Fruit fly (Drosophila melanogaster) whole organism, embryonic: ENCODE measurements around the gene Hasp.

Source experiments
- ATbp ChIP-seq: fragments of 200-800 bp; sonication (Bioruptor generic); optimal IDR thresholded peaks from 2 replicates; lab custom pipeline; 2017; ENCODE audit warnings: missing biosample characterization, mild to moderate bottlenecking, missing genetic modification characterization, missing genetic modification reagents
- CG10274 ChIP-seq: fragments of 200-800 bp; sonication (Bioruptor generic); optimal IDR thresholded peaks from 3 replicates; lab custom pipeline; 2017; ENCODE audit warnings: missing biosample characterization, mild to moderate bottlenecking, missing genetic modification characterization
- CG12071 ChIP-seq: fragments of 200-800 bp; sonication (Bioruptor generic); optimal IDR thresholded peaks from 3 replicates; lab custom pipeline; 2018; ENCODE audit warnings: missing biosample characterization, mild to moderate bottlenecking, missing genetic modification characterization
- CG12219 ChIP-seq: fragments of 200-800 bp; sonication (Bioruptor generic); optimal IDR thresholded peaks from 3 replicates; lab custom pipeline; 2018; ENCODE audit warnings: missing biosample characterization, mild to moderate bottlenecking, missing genetic modification characterization
- CG12659 ChIP-seq: fragments of 200-800 bp; sonication (Bioruptor generic); optimal IDR thresholded peaks from 3 replicates; lab custom pipeline; 2017; ENCODE audit warnings: mild to moderate bottlenecking, missing biosample characterization, missing genetic modification reagents, missing genetic modification characterization
- CG15601 ChIP-seq: fragments of 200-800 bp; sonication (Bioruptor generic); optimal IDR thresholded peaks from 3 replicates; lab custom pipeline; 2019; ENCODE audit warnings: missing biosample characterization, mild to moderate bottlenecking, missing genetic modification characterization, moderate library complexity
- CG17359 ChIP-seq: fragments of 200-800 bp; sonication (Bioruptor generic); optimal IDR thresholded peaks from 3 replicates; lab custom pipeline; 2018; ENCODE audit warnings: missing biosample characterization, mild to moderate bottlenecking, missing genetic modification characterization, moderate library complexity
- CG17385 ChIP-seq: fragments of 200-800 bp; sonication (Bioruptor generic); optimal IDR thresholded peaks from 3 replicates; lab custom pipeline; 2018; ENCODE audit warnings: missing biosample characterization, mild to moderate bottlenecking, missing genetic modification characterization
- CG2199 ChIP-seq: fragments of 200-800 bp; sonication (Bioruptor generic); IDR thresholded peaks from 3 replicates; pipeline ENCODE4 v1.3.6; 2022; ENCODE audit warnings: missing biosample characterization, missing genetic modification characterization
- CG2875 ChIP-seq: fragments of 200-800 bp; sonication (Bioruptor generic); optimal IDR thresholded peaks from 2 replicates; lab custom pipeline; 2017; ENCODE audit warnings: missing biosample characterization, mild to moderate bottlenecking, missing genetic modification characterization, missing genetic modification reagents
- CG34422 ChIP-seq: fragments of 200-800 bp; sonication (Bioruptor generic); IDR thresholded peaks from 3 replicates; pipeline ENCODE4 v1.3.6; 2022; ENCODE audit warnings: missing biosample characterization, missing genetic modification characterization
- CG4404 ChIP-seq: fragments of 200-800 bp; sonication (Bioruptor generic); IDR thresholded peaks from 2 replicates; pipeline ENCODE4 v1.3.6; 2022; ENCODE audit warnings: missing biosample characterization, missing genetic modification characterization
- CG4617 ChIP-seq: fragments of 200-800 bp; sonication (Bioruptor generic); optimal IDR thresholded peaks from 3 replicates; lab custom pipeline; 2016; ENCODE audit warnings: missing biosample characterization, missing genetic modification characterization, borderline replicate concordance
- CG6175 ChIP-seq: fragments of 200-800 bp; sonication (Bioruptor generic); IDR thresholded peaks from 3 replicates; pipeline ENCODE4 v1.3.6; 2022; ENCODE audit warnings: missing biosample characterization, missing genetic modification characterization
- CG8478 ChIP-seq: fragments of >200 bp; optimal IDR thresholded peaks from 2 replicates; lab custom pipeline; 2018
- CG9797 ChIP-seq: fragments of 200-800 bp; sonication (Bioruptor generic); optimal IDR thresholded peaks from 3 replicates; lab custom pipeline; 2018; ENCODE audit warnings: missing biosample characterization, mild to moderate bottlenecking, missing genetic modification characterization
- CrebB ChIP-seq: fragments of 200-800 bp; sonication (Bioruptor generic); optimal IDR thresholded peaks from 3 replicates; lab custom pipeline; 2018; ENCODE audit warnings: missing biosample characterization, mild to moderate bottlenecking, missing genetic modification characterization
- D ChIP-seq, 2 experiments: fragments of 200-800 bp in 1 of 2; fragments of >200 bp in 1 of 2; sonication (Bioruptor generic) in 1 of 2; optimal IDR thresholded peaks; 2 replicates in 1 of 2; 3 replicates in 1 of 2; lab custom pipeline; 2017; ENCODE audit warnings: mild to moderate bottlenecking in 1 of 2, missing biosample characterization in 1 of 2, missing genetic modification characterization in 1 of 2, missing genetic modification reagents in 1 of 2
- D19A ChIP-seq: fragments of 200-800 bp; optimal IDR thresholded peaks from 3 replicates; lab custom pipeline; 2019; ENCODE audit warnings: missing biosample characterization, mild to moderate bottlenecking, missing genetic modification characterization, moderate library complexity
- Dad ChIP-seq: fragments of 200-800 bp; sonication (Bioruptor generic); optimal IDR thresholded peaks from 3 replicates; lab custom pipeline; 2016; ENCODE audit warnings: missing biosample characterization, missing genetic modification characterization
- Dek ChIP-seq: fragments of 200-800 bp; sonication (Bioruptor generic); optimal IDR thresholded peaks from 3 replicates; lab custom pipeline; 2019; ENCODE audit warnings: missing biosample characterization, mild to moderate bottlenecking, missing genetic modification characterization, moderate library complexity
- Doc3 ChIP-seq: fragments of 200-800 bp; sonication (Bioruptor generic); IDR thresholded peaks from 3 replicates; pipeline ENCODE4 v1.3.6; 2022; ENCODE audit warnings: missing biosample characterization, missing genetic modification characterization; ENCODE audit not compliant: partially characterized antibody
- HLH3B ChIP-seq: fragments of 200-800 bp; sonication (Bioruptor generic); IDR thresholded peaks from 2 replicates; pipeline ENCODE4 v1.3.6; 2022; ENCODE audit warnings: missing biosample characterization, missing genetic modification characterization
- HmgZ ChIP-seq: fragments of 200-800 bp; sonication (Bioruptor generic); optimal IDR thresholded peaks from 2 replicates; lab custom pipeline; 2018; ENCODE audit warnings: missing biosample characterization, mild to moderate bottlenecking, missing genetic modification characterization
- Jarid2 ChIP-seq: fragments of 200-800 bp; sonication (Bioruptor generic); optimal IDR thresholded peaks from 3 replicates; lab custom pipeline; 2017; ENCODE audit warnings: mild to moderate bottlenecking, missing biosample characterization, missing genetic modification reagents, missing genetic modification characterization
- MTF-1 ChIP-seq: fragments of 200-800 bp; sonication (Bioruptor generic); optimal IDR thresholded peaks from 2 replicates; lab custom pipeline; 2018; ENCODE audit warnings: missing biosample characterization, mild to moderate bottlenecking, missing genetic modification characterization, borderline replicate concordance
- Opbp ChIP-seq: fragments of 200-800 bp; sonication (Bioruptor generic); IDR thresholded peaks from 3 replicates; pipeline ENCODE4 v1.3.6; 2022; ENCODE audit warnings: missing biosample characterization, missing genetic modification characterization; ENCODE audit not compliant: partially characterized antibody
- Pdp1 ChIP-seq, 2 experiments: fragments of 200-800 bp; sonication (Bioruptor generic); optimal IDR thresholded peaks; 3 replicates each; lab custom pipeline; 2016; ENCODE audit warnings: missing biosample characterization in 2 of 2, missing genetic modification characterization in 2 of 2, mild to moderate bottlenecking in 1 of 2, moderate library complexity in 1 of 2
- Xrp1 ChIP-seq: fragments of 200-800 bp; sonication (Bioruptor generic); IDR thresholded peaks from 2 replicates; pipeline ENCODE4 v1.3.6; 2022; ENCODE audit warnings: missing biosample characterization, missing genetic modification characterization
- ab ChIP-seq: fragments of 200-800 bp; sonication (Bioruptor generic); optimal IDR thresholded peaks from 2 replicates; lab custom pipeline; 2016; ENCODE audit warnings: missing biosample characterization, missing genetic modification characterization
- ato ChIP-seq: fragments of 200-800 bp; sonication (Bioruptor generic); IDR thresholded peaks from 2 replicates; pipeline ENCODE4 v1.3.6; 2022; ENCODE audit warnings: missing biosample characterization, missing genetic modification characterization; ENCODE audit not compliant: partially characterized antibody
- bcd ChIP-seq: fragments of 200-800 bp; sonication (Bioruptor generic); optimal IDR thresholded peaks from 2 replicates; lab custom pipeline; 2017; ENCODE audit warnings: missing biosample characterization, mild to moderate bottlenecking, missing genetic modification characterization
- bigmax ChIP-seq: fragments of 200-800 bp; sonication (Bioruptor generic); optimal IDR thresholded peaks from 2 replicates; lab custom pipeline; 2018; ENCODE audit warnings: missing biosample characterization, mild to moderate bottlenecking, missing genetic modification characterization
- crol ChIP-seq: fragments of 200-800 bp; sonication (Bioruptor generic); IDR thresholded peaks from 2 replicates; pipeline ENCODE4 v1.3.6; 2022; ENCODE audit warnings: missing biosample characterization, missing genetic modification characterization
- dan ChIP-seq: fragments of 200-800 bp; sonication (Bioruptor generic); IDR thresholded peaks from 2 replicates; pipeline ENCODE4 v1.3.6; 2022; ENCODE audit warnings: missing biosample characterization, missing genetic modification characterization
- ewg ChIP-seq: fragments of 200-800 bp; sonication (Bioruptor generic); optimal IDR thresholded peaks from 3 replicates; lab custom pipeline; 2017; ENCODE audit warnings: mild to moderate bottlenecking, missing biosample characterization, missing genetic modification reagents, missing genetic modification characterization
- fd3F ChIP-seq: fragments of 200-800 bp; sonication (Bioruptor generic); optimal IDR thresholded peaks from 2 replicates; lab custom pipeline; 2018; ENCODE audit warnings: missing biosample characterization, mild to moderate bottlenecking, missing genetic modification characterization, moderate library complexity
- fd64A ChIP-seq: fragments of 200-800 bp; sonication (Bioruptor generic); optimal IDR thresholded peaks from 3 replicates; lab custom pipeline; 2018; ENCODE audit warnings: missing biosample characterization, mild to moderate bottlenecking, missing genetic modification characterization
- gcm2 ChIP-seq: fragments of 200-800 bp; sonication (Bioruptor generic); optimal IDR thresholded peaks from 2 replicates; lab custom pipeline; 2016; ENCODE audit warnings: missing biosample characterization, missing genetic modification characterization
- lbe ChIP-seq: fragments of 200-800 bp; sonication (Bioruptor generic); optimal IDR thresholded peaks from 2 replicates; lab custom pipeline; 2016; ENCODE audit warnings: missing biosample characterization, mild to moderate bottlenecking, missing genetic modification characterization
- lilli ChIP-seq: fragments of 200-800 bp; sonication (Bioruptor generic); optimal IDR thresholded peaks from 3 replicates; lab custom pipeline; 2016; ENCODE audit warnings: missing biosample characterization, missing genetic modification characterization
- odd ChIP-seq: fragments of 200-800 bp; sonication (Bioruptor generic); optimal IDR thresholded peaks from 2 replicates; lab custom pipeline; 2017; ENCODE audit warnings: missing biosample characterization, mild to moderate bottlenecking, missing genetic modification characterization
- otp ChIP-seq: fragments of 200-800 bp; sonication (Bioruptor generic); IDR thresholded peaks from 3 replicates; pipeline ENCODE4, ENCODE4 v1.3.6; 2022; ENCODE audit warnings: missing biosample characterization, missing genetic modification characterization
- pita ChIP-seq: fragments of 200-800 bp; sonication (Bioruptor generic); optimal IDR thresholded peaks from 2 replicates; lab custom pipeline; 2017; ENCODE audit warnings: missing biosample characterization, mild to moderate bottlenecking, missing genetic modification characterization
- prd ChIP-seq, 3 experiments: fragments of >200 bp in 2 of 3; fragments of 200-800 bp in 1 of 3; sonication (Bioruptor generic) in 1 of 3; optimal IDR thresholded peaks in 2 of 3; IDR thresholded peaks in 1 of 3; 2 replicates in 2 of 3; 3 replicates in 1 of 3; pipeline versions ENCODE4 v1.3.6 to Lab custom; 2017 to 2022; ENCODE audit warnings: missing biosample characterization in 1 of 3, missing genetic modification characterization in 1 of 3
- rib ChIP-seq: fragments of 200-800 bp; sonication (Bioruptor generic); IDR thresholded peaks from 2 replicates; pipeline ENCODE4 v1.3.6; 2022; ENCODE audit warnings: missing biosample characterization, missing genetic modification characterization
- toy ChIP-seq: fragments of 200-800 bp; sonication (Bioruptor generic); IDR thresholded peaks from 2 replicates; pipeline ENCODE4 v1.3.6; 2022; ENCODE audit warnings: missing biosample characterization, missing genetic modification characterization

Hasp gene

DNA sequence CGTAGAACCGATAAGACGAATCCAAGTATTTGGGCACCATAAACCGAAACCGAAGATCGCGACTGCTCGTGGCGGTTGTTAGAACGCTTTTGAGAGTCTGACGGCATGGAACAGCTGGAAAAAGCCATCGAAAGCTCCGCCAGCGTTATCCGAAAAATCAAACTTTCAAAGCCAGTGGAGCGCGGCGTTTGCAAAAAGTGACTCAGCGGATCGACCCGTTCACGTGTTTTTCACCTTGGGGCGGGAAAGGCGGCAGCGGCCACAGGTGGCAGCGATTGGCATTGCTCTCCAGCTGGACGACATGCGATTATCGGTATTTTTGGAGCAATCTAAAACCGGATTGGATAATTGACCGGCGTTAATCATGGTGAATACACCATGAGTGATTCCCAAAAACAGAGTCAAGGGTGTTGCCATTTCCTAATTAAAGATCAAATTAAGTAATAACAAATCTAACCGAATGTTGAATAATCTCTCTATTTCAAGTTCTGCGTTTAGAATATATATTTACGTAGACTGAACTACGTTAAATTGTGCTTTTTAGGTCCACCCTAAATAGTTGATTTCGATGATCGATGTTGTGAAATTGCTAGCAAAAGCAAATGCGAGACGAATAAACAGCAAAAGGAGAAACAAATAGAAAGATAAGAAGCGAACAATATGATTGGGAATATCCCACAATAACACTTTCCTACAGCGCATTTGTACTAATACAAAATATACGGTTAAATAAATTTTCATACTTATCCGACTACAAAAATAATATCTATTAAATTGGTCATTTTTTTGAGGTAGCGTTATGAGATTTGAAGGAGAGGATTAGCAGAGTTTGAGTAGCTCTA lies 30.1 kb upstream of the Hasp start, which contains the start of gene CG10337 (continued):
- no peak for TF ChIP-seq D (optimal IDR thresholded peaks at IDR 0.05; lab: Kevin White, UChicago)
- peak; percentile 53 for TF ChIP-seq D (GFP tag; optimal IDR thresholded peaks at IDR 0.05; lab: Kevin White, UChicago)
- peak; percentile 46 for TF ChIP-seq Dek
- TF ChIP-seq lilli, result peak; percentile 70
- TF ChIP-seq CG17359, result peak; percentile 42
- peak; percentile 35 for TF ChIP-seq CG4617
- peak; percentile 34 for TF ChIP-seq CG15601
- no peak for TF ChIP-seq MTF-1 (GFP tag; lab: Kevin White, UChicago)
- peak; percentile 18 to 60 for TF ChIP-seq Pdp1 (GFP tag; optimal IDR thresholded peaks at IDR 0.05; lab: Kevin White, UChicago)
- peak; percentile 95 for TF ChIP-seq CG10274 (GFP tag; lab: Kevin White, UChicago)
- peak; percentile 39; the same call in 1 of the 3 replicates for TF ChIP-seq CG6175
- TF ChIP-seq ato (GFP tag; lab: Robert Waterston, UW), result no peak
- peak; percentile 45 for TF ChIP-seq CrebB (tag; lab: Kevin White, UChicago)
- TF ChIP-seq ab, result no peak
- no peak for TF ChIP-seq prd (optimal IDR thresholded peaks at IDR 0.05; lab: Kevin White, UChicago)
- TF ChIP-seq prd (GFP tag; IDR thresholded peaks at IDR 0.05; lab: Robert Waterston, UW), result no peak; the same call in 2 of the 3 replicates
- no peak for TF ChIP-seq bigmax (GFP tag; lab: Kevin White, UChicago)
- TF ChIP-seq fd64A (GFP tag; lab: Kevin White, UChicago), result peak; percentile 23
- no peak for TF ChIP-seq CG34422 (GFP tag; lab: Robert Waterston, UW)
- TF ChIP-seq Xrp1 (GFP tag; lab: Robert Waterston, UW), result peak; percentile 38
- no peak for TF ChIP-seq toy (GFP tag; lab: Robert Waterston, UW)
- TF ChIP-seq D19A (tag; lab: Kevin White, UChicago), result peak; percentile 40
- TF ChIP-seq lbe (GFP tag; lab: Kevin White, UChicago), result no peak
- no peak for TF ChIP-seq CG4404 (GFP tag; lab: Robert Waterston, UW)
- peak; percentile 36; the same call in 1 of the 2 replicates for TF ChIP-seq HLH3B (GFP tag; lab: Robert Waterston, UW)
- TF ChIP-seq CG8478, result no peak
- peak; percentile 29 for TF ChIP-seq ATbp (GFP tag; lab: Kevin White, UChicago)
- peak; percentile 0 for TF ChIP-seq gcm2 (GFP tag; lab: Kevin White, UChicago)
- TF ChIP-seq pita (GFP tag; lab: Kevin White, UChicago), result no peak
- TF ChIP-seq CG12071 (GFP tag; lab: Kevin White, UChicago), result peak; percentile 60
- TF ChIP-seq bcd (GFP tag; lab: Kevin White, UChicago), result peak; percentile 36
- TF ChIP-seq CG2875 (GFP tag; lab: Kevin White, UChicago), result peak; percentile 22
- peak; percentile 60 for TF ChIP-seq CG17385 (GFP tag; lab: Kevin White, UChicago)
- TF ChIP-seq Jarid2 (GFP tag; lab: Kevin White, UChicago), result peak; percentile 8
- peak; percentile 64; the same call in 1 of the 3 replicates for TF ChIP-seq CG2199 (GFP tag; lab: Robert Waterston, UW)
- no peak for TF ChIP-seq dan (GFP tag; lab: Robert Waterston, UW)
- peak; percentile 18 for TF ChIP-seq HmgZ (tag; lab: Kevin White, UChicago)
- peak; percentile 29 for TF ChIP-seq CG12219
- no peak for TF ChIP-seq fd3F (GFP tag; lab: Kevin White, UChicago)
- TF ChIP-seq Opbp (GFP tag; lab: Robert Waterston, UW), result no peak
- peak; percentile 67 for TF ChIP-seq odd (GFP tag; lab: Kevin White, UChicago)
- TF ChIP-seq crol (GFP tag; lab: Robert Waterston, UW), result no peak
- TF ChIP-seq CG9797 (GFP tag; lab: Kevin White, UChicago), result no peak
- TF ChIP-seq CG12659 (GFP tag; lab: Kevin White, UChicago), result peak; percentile 68
- peak; percentile 52; the same call in 1 of the 3 replicates for TF ChIP-seq otp (GFP tag; lab: Robert Waterston, UW)
- TF ChIP-seq Dad (GFP tag; lab: Kevin White, UChicago), result no peak
- no peak for TF ChIP-seq Doc3
- peak; percentile 5 for TF ChIP-seq ewg (GFP tag; lab: Kevin White, UChicago)
- TF ChIP-seq rib (GFP tag; lab: Robert Waterston, UW), result peak; percentile 83
